Fruit fly (Drosophila melanogaster): ENCODE data around the gene CG12075.

CG12075 gene

DNA sequence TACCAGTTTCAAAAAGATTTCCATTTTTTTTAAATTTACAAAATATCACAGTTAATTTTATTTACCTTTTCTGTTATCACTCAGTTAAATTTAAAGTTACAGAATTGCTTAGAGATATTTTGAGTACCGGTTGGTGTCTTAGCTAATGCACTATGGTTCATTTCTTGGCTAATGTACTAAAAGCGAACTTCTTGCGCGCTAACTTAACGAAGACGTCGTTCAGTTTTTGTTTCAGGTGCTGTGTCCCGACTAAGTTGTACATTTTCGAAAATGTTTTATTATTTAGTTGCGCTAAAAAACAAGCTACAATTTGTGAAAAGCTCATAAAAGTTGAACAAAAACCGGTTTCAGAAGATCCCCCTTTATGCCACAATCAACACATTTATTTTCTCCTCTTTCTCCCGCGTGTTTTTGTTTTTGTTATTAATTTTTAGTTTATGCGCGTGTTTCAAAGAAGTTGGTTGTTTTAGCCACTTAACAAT, at the start of gene CG12075:
CG12075 (plus strand) TSS at position 432 of the 482 bp plus-strand sequence.
- TF ChIP-seq CG17801 (GFP tag; optimal IDR thresholded peaks at IDR 0.05; ENCODE audit: partially characterized antibody), result no peak

- TF ChIP-seq CG17801 (GFP tag; optimal IDR thresholded peaks at IDR 0.05; ENCODE audit: partially characterized antibody), result no peak
Measured at dm6 chrX:8792927-8793326, 45.2 kb upstream of the CG12075 start.

- TF ChIP-seq CG17801 (GFP tag; optimal IDR thresholded peaks at IDR 0.05; ENCODE audit: partially characterized antibody), result no peak
Measured at dm6 chrX:8795387-8796195, 42.5 kb upstream of the CG12075 start.

DNA sequence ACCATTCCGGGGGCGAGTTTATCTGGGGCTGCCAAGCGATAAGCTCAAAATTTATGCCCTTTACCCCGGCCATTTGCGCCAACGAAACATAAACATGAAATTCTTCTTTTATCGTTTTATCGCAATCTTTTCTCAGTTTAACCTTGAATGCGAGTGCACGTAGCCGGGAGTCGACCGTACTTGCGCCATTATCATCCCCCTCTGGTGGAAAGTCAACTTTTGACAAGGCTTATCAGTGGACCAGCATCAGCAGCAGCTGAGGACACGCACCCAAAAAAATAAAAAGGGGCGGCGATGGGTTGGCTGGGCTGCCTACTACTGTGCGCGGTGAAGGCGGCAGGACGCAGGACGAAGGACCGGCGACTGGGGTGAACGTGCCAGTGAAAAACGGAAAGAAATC, 39.8 kb upstream of the CG12075 start:
- no peak for TF ChIP-seq CG17801 (GFP tag; optimal IDR thresholded peaks at IDR 0.05; ENCODE audit: partially characterized antibody)

DNA sequence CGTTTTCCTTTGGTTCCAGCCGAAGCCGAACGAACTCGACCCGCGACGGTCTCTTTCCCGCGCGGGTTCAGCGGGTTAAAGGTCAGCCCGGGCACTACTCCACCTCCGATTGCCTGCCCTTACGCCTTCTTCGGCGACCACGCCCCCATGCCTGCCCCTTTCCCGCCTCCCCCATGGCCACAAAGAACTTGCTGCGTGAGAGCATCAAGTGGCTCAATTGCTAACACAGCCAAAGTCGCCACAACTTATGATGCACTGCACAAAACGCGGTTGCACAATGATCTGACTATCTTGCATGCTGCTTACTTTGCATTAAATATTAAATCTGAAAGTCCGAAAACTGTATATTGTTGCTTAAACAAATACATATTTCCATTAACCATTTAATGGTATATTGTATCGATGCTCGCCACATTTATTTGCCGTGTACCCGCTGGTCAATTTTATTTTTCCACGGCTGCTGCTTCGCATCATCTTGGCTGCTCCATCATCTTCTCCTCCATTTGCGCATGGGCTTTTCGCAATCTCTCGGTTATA, 37.8 kb upstream of the CG12075 start:
- no peak for TF ChIP-seq CG17801 (GFP tag; optimal IDR thresholded peaks at IDR 0.05; ENCODE audit: partially characterized antibody)

dm6 chrX:8805729-8806128, 32.4 kb upstream of the CG12075 start, which contains the start of gene Lim1:
Lim1 (minus strand) TSS chrX:8805804.
- peak; percentile 18 for TF ChIP-seq CG17801 (GFP tag; optimal IDR thresholded peaks at IDR 0.05; ENCODE audit: partially characterized antibody)

DNA sequence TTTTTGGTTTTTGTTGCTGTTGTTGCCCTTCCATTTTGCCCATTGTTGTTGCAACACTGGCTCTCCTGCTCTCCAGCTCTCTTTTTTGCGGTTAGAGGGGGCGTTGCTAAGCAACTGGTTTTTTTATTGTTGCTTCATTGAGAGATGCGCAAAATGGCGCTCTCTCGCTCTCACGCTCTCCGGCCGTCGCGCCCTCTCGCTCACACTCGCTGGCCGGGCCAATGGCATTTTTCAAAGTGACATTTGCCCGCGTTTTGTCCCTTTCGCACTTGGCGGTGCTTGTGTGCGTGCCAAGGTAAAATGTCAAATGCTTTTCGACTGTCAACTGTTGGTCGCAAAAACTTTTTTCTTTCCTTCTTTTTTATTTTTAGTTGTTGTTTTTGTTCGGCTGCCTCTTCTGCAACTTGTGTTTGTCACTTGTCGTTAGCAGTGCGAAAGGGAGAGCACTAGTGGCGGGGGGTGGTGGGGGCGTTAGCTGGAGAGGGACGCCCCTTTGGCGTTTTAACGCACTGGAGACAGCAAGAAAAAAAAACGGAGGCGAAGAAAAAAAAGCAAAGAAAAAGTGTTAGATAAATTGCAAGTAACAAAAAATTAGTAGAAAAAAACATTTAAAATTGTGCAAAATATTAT, 31.4 kb upstream of the CG12075 start:
- TF ChIP-seq CG17801 (GFP tag; optimal IDR thresholded peaks at IDR 0.05; ENCODE audit: partially characterized antibody), result no peak

DNA sequence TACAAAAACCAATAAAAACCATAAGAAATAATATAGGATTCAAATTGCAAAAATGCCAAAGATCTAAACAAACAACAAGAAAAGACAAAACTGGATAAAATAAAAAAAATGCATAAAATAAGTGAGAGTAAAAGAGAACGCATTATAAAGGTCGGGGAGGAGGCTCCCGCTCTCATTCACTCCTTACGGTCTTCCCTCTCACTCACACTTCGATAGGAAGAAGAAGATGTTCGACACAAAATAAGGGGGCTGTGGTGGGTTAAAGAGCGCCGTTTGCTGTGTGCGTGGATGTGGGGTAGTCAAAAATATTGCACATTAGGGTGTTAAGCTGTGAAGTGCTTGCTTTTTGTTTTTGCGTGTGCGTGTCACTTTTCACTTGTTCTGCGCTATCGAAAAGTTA, 30.8 kb upstream of the CG12075 start:
- TF ChIP-seq CG17801 (GFP tag; optimal IDR thresholded peaks at IDR 0.05; ENCODE audit: partially characterized antibody), result no peak

DNA sequence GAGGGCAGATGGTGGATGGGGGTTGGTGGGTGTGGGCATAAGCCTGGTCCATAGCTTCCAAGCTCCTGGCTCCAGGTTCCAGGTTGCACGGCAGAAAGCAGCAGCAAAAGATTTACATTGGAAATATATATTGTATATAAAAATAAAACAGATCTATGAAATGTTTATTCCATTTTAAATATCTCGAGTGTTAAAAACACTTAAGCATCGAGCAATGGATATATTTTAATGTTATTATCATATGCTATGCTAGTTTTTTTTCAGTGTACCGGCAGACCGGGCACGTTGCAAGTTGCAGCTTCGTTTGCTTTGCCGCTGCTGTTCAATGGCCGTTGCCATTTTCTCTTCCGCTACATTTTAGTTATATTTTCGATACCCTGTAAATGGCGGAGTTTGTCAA, 15.8 kb upstream of the CG12075 start:
- TF ChIP-seq CG17801 (GFP tag; optimal IDR thresholded peaks at IDR 0.05; ENCODE audit: partially characterized antibody), result no peak

- TF ChIP-seq CG17801 (GFP tag; optimal IDR thresholded peaks at IDR 0.05; ENCODE audit: partially characterized antibody), result no peak
Measured at dm6 chrX:8822868-8823267, 15.3 kb upstream of the CG12075 start.

DNA sequence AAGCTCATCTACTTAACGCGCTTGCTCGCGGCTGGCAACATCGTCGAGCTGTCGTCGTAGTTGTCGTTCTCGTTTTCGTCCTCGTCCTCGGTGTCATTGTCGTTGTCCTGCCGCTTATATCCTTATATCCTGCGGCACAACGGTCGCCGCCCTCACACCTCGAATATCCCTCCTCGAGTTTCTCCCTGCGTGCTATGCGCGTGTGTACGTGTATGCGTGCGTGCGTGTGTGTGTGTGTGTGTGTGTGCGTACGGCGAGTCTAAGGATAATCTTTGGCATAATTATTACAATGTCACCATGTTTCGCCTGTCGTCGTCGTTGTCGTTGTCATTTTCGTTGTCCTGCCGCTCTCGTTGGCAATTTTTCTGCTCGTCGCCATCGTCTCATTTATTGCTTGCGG, 8.7 kb upstream of the CG12075 start:
- no peak for TF ChIP-seq CG17801 (GFP tag; optimal IDR thresholded peaks at IDR 0.05; ENCODE audit: partially characterized antibody)

dm6 chrX:8830087-8830486, 8.0 kb upstream of the CG12075 start:
- no peak for TF ChIP-seq CG17801 (GFP tag; optimal IDR thresholded peaks at IDR 0.05; ENCODE audit: partially characterized antibody)

DNA sequence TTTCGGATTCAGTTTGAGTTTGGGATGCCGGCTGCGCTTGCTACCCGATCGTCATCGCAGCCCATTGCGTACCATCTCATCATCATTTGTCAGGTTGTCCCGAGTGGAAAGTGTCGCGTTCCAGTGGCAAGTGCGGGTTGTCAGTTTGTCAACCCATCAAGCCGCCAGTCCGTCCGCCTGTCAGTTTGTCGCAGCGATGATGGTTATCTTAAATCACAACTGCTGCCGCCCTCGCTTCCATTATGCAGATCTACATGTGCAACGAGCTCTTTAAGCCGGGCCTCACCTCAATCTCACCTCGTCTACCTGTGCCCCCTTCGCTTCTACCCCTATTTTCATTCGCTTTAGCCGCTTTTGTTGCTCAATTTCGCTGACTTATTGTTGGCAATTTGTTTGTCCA, 6.3 kb upstream of the CG12075 start:
- no peak for TF ChIP-seq CG17801 (GFP tag; optimal IDR thresholded peaks at IDR 0.05; ENCODE audit: partially characterized antibody)

DNA sequence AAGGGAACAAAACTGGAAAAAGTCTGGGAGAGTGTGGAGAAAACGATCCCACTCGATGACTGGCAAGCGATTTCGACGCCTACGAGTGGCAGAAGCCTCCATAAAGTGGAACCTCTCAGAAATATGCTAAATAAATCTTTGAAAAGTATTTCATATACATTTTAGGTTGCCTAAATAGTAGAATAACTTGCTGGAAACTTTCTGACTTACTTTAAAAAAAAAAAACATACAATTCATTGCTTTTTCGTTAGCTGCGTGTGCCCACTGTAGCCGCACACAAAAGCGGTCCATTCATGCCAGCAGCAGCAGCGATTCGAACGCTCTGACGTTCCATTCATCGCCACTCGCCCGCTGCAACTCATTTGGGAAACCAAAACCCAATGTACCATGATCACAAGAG, 3.0 kb upstream of the CG12075 start:
- no peak for TF ChIP-seq CG17801 (GFP tag; optimal IDR thresholded peaks at IDR 0.05; ENCODE audit: partially characterized antibody)

- no peak for TF ChIP-seq CG17801 (GFP tag; optimal IDR thresholded peaks at IDR 0.05; ENCODE audit: partially characterized antibody)
Measured at dm6 chrX:8836566-8836965, 1.6 kb upstream of the CG12075 start.

- no peak for TF ChIP-seq CG17801 (GFP tag; optimal IDR thresholded peaks at IDR 0.05; ENCODE audit: partially characterized antibody)
Measured at dm6 chrX:8837184-8837583, 939 bp upstream of the CG12075 start.
